Fruit fly (Drosophila melanogaster): Measurements from ENCODE around the gene ema.

The ema gene

dm6 chr3R:16455875-16456274 lies 14.4 kb upstream of the ema start, which contains the start of gene CG14883 (continued):
- TF ChIP-seq gfzf (GFP tag; optimal IDR thresholded peaks at IDR 0.05) (no peak), CG5180 (GFP tag; optimal IDR thresholded peaks at IDR 0.05) (no peak), CG3995 (GFP tag; optimal IDR thresholded peaks at IDR 0.05) (peak; percentile 75), BEAF-32 (GFP tag; optimal IDR thresholded peaks at IDR 0.05) (peak; percentile 52), Six4 (GFP tag; optimal IDR thresholded peaks at IDR 0.05) (no peak), lbe (GFP tag; optimal IDR thresholded peaks at IDR 0.05) (no peak), zfh1 (GFP tag; IDR thresholded peaks at IDR 0.05) (no peak), CG11504 (tag; optimal IDR thresholded peaks at IDR 0.05) (no peak), ERR (GFP tag; optimal IDR thresholded peaks at IDR 0.05) (no peak), ci (GFP tag; IDR thresholded peaks at IDR 0.05) (no peak), E2f2 (GFP tag; IDR thresholded peaks at IDR 0.05) (peak; percentile 91), ATbp (GFP tag; optimal IDR thresholded peaks at IDR 0.05) (no peak), CG2202 (tag; optimal IDR thresholded peaks at IDR 0.05) (no peak), CG18764 (GFP tag; optimal IDR thresholded peaks at IDR 0.05) (no peak), sens-2 (GFP tag; IDR thresholded peaks at IDR 0.05) (no peak), chinmo (GFP tag; IDR thresholded peaks at IDR 0.05; ENCODE audit: partially characterized antibody) (0 out of 4 replicates have a peak, but pooled peaks have one; percentile 14), crol (GFP tag; IDR thresholded peaks at IDR 0.05) (no peak), YL-1 (GFP tag; optimal IDR thresholded peaks at IDR 0.05) (peak; percentile 26), CG34422 (GFP tag; IDR thresholded peaks at IDR 0.05) (no peak), esg (GFP tag; conservative IDR thresholded peaks at IDR 0.05) (no peak), wek (GFP tag; optimal IDR thresholded peaks at IDR 0.05) (no peak), shn (GFP tag; optimal IDR thresholded peaks at IDR 0.05) (no peak), Gsc (GFP tag; IDR thresholded peaks at IDR 0.05) (no peak), CG12155 (GFP tag; optimal IDR thresholded peaks at IDR 0.05) (no peak), nerfin-2 (GFP tag; IDR thresholded peaks at IDR 0.05; ENCODE audit: partially characterized antibody) (peak; percentile 46; the same call in 1 of the 2 replicates), gsb (GFP tag; IDR thresholded peaks at IDR 0.05) (no peak), Xbp1 (GFP tag; optimal IDR thresholded peaks at IDR 0.05) (no peak), bigmax (GFP tag; optimal IDR thresholded peaks at IDR 0.05) (peak; percentile 79), wor (GFP tag; IDR thresholded peaks at IDR 0.05) (no peak), emc (GFP tag; optimal IDR thresholded peaks at IDR 0.05) (no peak), hkb (optimal IDR thresholded peaks at IDR 0.05) (no peak), hkb (GFP tag; IDR thresholded peaks at IDR 0.05) (no peak), amos (GFP tag; IDR thresholded peaks at IDR 0.05; ENCODE audit: partially characterized antibody) (peak; percentile 44; the same call in 1 of the 2 replicates), Scr (GFP tag; IDR thresholded peaks at IDR 0.05; ENCODE audit: partially characterized antibody) (peak; percentile 53)

dm6 chr3R:16454192-16454591 lies 12.7 kb upstream of the ema start, which contains the start of gene CG10405:
CG10405 (plus strand) TSS chr3R:16454492.
- TF ChIP-seq sens (GFP tag) (peak; percentile 31), CG7786 (GFP tag; optimal IDR thresholded peaks at IDR 0.05) (no peak), ftz-f1 (GFP tag; optimal IDR thresholded peaks at IDR 0.05) (no peak)

dm6 chr3R:16453597-16453996 lies 12.1 kb upstream of the ema start, which contains the start of gene Pak3:
Pak3 (minus strand) TSS chr3R:16453821.
- peak; percentile 6 for TF ChIP-seq CG17385 (GFP tag; optimal IDR thresholded peaks at IDR 0.05)
- no peak for TF ChIP-seq slou (GFP tag; optimal IDR thresholded peaks at IDR 0.05)
- TF ChIP-seq Usf (GFP tag; optimal IDR thresholded peaks at IDR 0.05), result no peak
- TF ChIP-seq NFAT (GFP tag; IDR thresholded peaks at IDR 0.05), result no peak
- TF ChIP-seq gcm (GFP tag; optimal IDR thresholded peaks at IDR 0.05), result no peak
- TF ChIP-seq MBD-R2 (GFP tag; IDR thresholded peaks at IDR 0.05), result peak; percentile 53; the same call in 1 of the 2 replicates
- TF ChIP-seq CG14014 (GFP tag; IDR thresholded peaks at IDR 0.05), result no peak
- peak; percentile 81 for TF ChIP-seq sens (GFP tag)
- no peak for TF ChIP-seq pum (GFP tag; optimal IDR thresholded peaks at IDR 0.05)
- TF ChIP-seq CG11695 (GFP tag; IDR thresholded peaks at IDR 0.05), result no peak
- no peak for TF ChIP-seq CG8089 (GFP tag; optimal IDR thresholded peaks at IDR 0.05)
- peak; percentile 63 for TF ChIP-seq CG16813 (GFP tag; IDR thresholded peaks at IDR 0.05; ENCODE audit: partially characterized antibody)
- TF ChIP-seq phol (tag; optimal IDR thresholded peaks at IDR 0.05), result peak; percentile 4
- TF ChIP-seq ftz-f1 (GFP tag; optimal IDR thresholded peaks at IDR 0.05), result no peak
- TF ChIP-seq CG3847 (GFP tag; IDR thresholded peaks at IDR 0.05), result peak; percentile 39; the same call in 1 of the 2 replicates
- TF ChIP-seq crp (GFP tag; optimal IDR thresholded peaks at IDR 0.05), result peak in 1 of 2 experiments; percentile 49
